Fruit fly (Drosophila melanogaster) whole organism, embryonic: ENCODE measurements around the gene Mgat3.

ENCODE experiments used
- CG10267 ChIP-seq: fragments of 200-800 bp; sonication (Bioruptor generic); optimal IDR thresholded peaks from 2 replicates; lab custom pipeline; 2018; ENCODE audit warnings: missing biosample characterization, mild to moderate bottlenecking, missing genetic modification characterization, moderate library complexity
- CG11398 ChIP-seq: fragments of 200-800 bp; sonication (Bioruptor generic); optimal IDR thresholded peaks from 2 replicates; lab custom pipeline; 2016; ENCODE audit warnings: missing biosample characterization, missing genetic modification characterization
- CG11723 ChIP-seq: fragments of 200-800 bp; sonication (Bioruptor generic); optimal IDR thresholded peaks from 2 replicates; lab custom pipeline; 2017; ENCODE audit warnings: missing biosample characterization, mild to moderate bottlenecking, missing genetic modification characterization
- CG12769 ChIP-seq: fragments of 200-800 bp; sonication (Bioruptor generic); optimal IDR thresholded peaks from 2 replicates; lab custom pipeline; 2019; ENCODE audit warnings: missing biosample characterization, mild to moderate bottlenecking, missing genetic modification characterization, moderate library complexity
- CG14710 ChIP-seq: fragments of 200-800 bp; sonication (Bioruptor generic); optimal IDR thresholded peaks from 3 replicates; lab custom pipeline; 2019; ENCODE audit warnings: missing biosample characterization, mild to moderate bottlenecking, missing genetic modification characterization, moderate library complexity
- CG15269 ChIP-seq: fragments of 200-800 bp; sonication (Bioruptor generic); optimal IDR thresholded peaks from 2 replicates; lab custom pipeline; 2018; ENCODE audit warnings: missing biosample characterization, mild to moderate bottlenecking, missing genetic modification characterization, moderate library complexity
- CG1529 ChIP-seq: fragments of 200-800 bp; sonication (Bioruptor generic); optimal IDR thresholded peaks from 3 replicates; lab custom pipeline; 2018; ENCODE audit warnings: missing biosample characterization, missing genetic modification characterization
- CG15479 ChIP-seq: fragments of 200-800 bp; sonication (Bioruptor generic); optimal IDR thresholded peaks from 3 replicates; lab custom pipeline; 2019; ENCODE audit warnings: missing biosample characterization, mild to moderate bottlenecking, missing genetic modification characterization, moderate library complexity
- CG16815 ChIP-seq: fragments of 200-800 bp; sonication (Bioruptor generic); optimal IDR thresholded peaks from 3 replicates; lab custom pipeline; 2017; ENCODE audit warnings: missing biosample characterization, mild to moderate bottlenecking, missing genetic modification characterization
- CG17359 ChIP-seq: fragments of 200-800 bp; sonication (Bioruptor generic); optimal IDR thresholded peaks from 3 replicates; lab custom pipeline; 2018; ENCODE audit warnings: missing biosample characterization, mild to moderate bottlenecking, missing genetic modification characterization, moderate library complexity
- CG18262 ChIP-seq: fragments of 200-800 bp; optimal IDR thresholded peaks from 3 replicates; lab custom pipeline; 2019; ENCODE audit warnings: missing biosample characterization, mild to moderate bottlenecking, missing genetic modification characterization, moderate library complexity
- CG18476 ChIP-seq: fragments of 200-800 bp; sonication (Bioruptor generic); optimal IDR thresholded peaks from 2 replicates; lab custom pipeline; 2016; ENCODE audit warnings: missing biosample characterization, mild to moderate bottlenecking, missing genetic modification characterization
- CG2120 ChIP-seq: fragments of 200-800 bp; sonication (Bioruptor generic); optimal IDR thresholded peaks from 3 replicates; lab custom pipeline; 2016; ENCODE audit warnings: missing biosample characterization, missing genetic modification characterization
- CG3065 ChIP-seq: fragments of 200-800 bp; sonication (Bioruptor generic); optimal IDR thresholded peaks from 2 replicates; lab custom pipeline; 2016; ENCODE audit warnings: missing biosample characterization, missing genetic modification characterization
- CG31224 ChIP-seq: fragments of 200-800 bp; sonication (Bioruptor generic); IDR thresholded peaks from 2 replicates; pipeline ENCODE4 v1.3.6; 2022; ENCODE audit warnings: missing biosample characterization, missing genetic modification characterization
- CG3726 ChIP-seq: fragments of 200-800 bp; sonication (Bioruptor generic); IDR thresholded peaks from 3 replicates; pipeline ENCODE4, ENCODE4 v1.3.6; 2022; ENCODE audit warnings: missing biosample characterization, missing genetic modification characterization
- CG4820 ChIP-seq: fragments of 200-800 bp; sonication (Bioruptor generic); optimal IDR thresholded peaks from 3 replicates; lab custom pipeline; 2016; ENCODE audit warnings: missing biosample characterization, missing genetic modification characterization
- CG6175 ChIP-seq: fragments of 200-800 bp; sonication (Bioruptor generic); IDR thresholded peaks from 3 replicates; pipeline ENCODE4 v1.3.6; 2022; ENCODE audit warnings: missing biosample characterization, missing genetic modification characterization
- CG6254 ChIP-seq: fragments of 200-800 bp; sonication (Bioruptor generic); optimal IDR thresholded peaks from 3 replicates; lab custom pipeline; 2017; ENCODE audit warnings: mild to moderate bottlenecking, missing biosample characterization, missing genetic modification reagents, missing genetic modification characterization
- CG6791 ChIP-seq: fragments of 200-800 bp; sonication (Bioruptor generic); IDR thresholded peaks from 3 replicates; pipeline ENCODE4 v1.3.6; 2022; ENCODE audit warnings: missing biosample characterization, missing genetic modification characterization; ENCODE audit not compliant: partially characterized antibody
- CG6813 ChIP-seq: fragments of 200-800 bp; sonication (Bioruptor generic); optimal IDR thresholded peaks from 2 replicates; lab custom pipeline; 2017; ENCODE audit warnings: missing biosample characterization, missing genetic modification characterization, mild to moderate bottlenecking, moderate library complexity, missing genetic modification reagents
- CG9609 ChIP-seq: fragments of 200-800 bp; sonication (Bioruptor generic); optimal IDR thresholded peaks from 3 replicates; lab custom pipeline; 2016; ENCODE audit warnings: missing biosample characterization, missing genetic modification characterization
- Dbx ChIP-seq: fragments of 200-800 bp; sonication (Bioruptor generic); IDR thresholded peaks from 3 replicates; pipeline ENCODE4 v1.3.6; 2022; ENCODE audit warnings: missing biosample characterization, missing genetic modification characterization
- Gsc ChIP-seq: fragments of 200-800 bp; sonication (Bioruptor generic); IDR thresholded peaks from 2 replicates; pipeline ENCODE4 v1.3.6; 2022; ENCODE audit warnings: missing biosample characterization, missing genetic modification characterization
- HLH54F ChIP-seq: fragments of 200-800 bp; sonication (Bioruptor generic); optimal IDR thresholded peaks from 3 replicates; lab custom pipeline; 2016; ENCODE audit warnings: missing biosample characterization, missing genetic modification characterization
- Hsf ChIP-seq: fragments of 200-800 bp; sonication (Bioruptor generic); optimal IDR thresholded peaks from 3 replicates; lab custom pipeline; 2016; ENCODE audit warnings: missing biosample characterization, missing genetic modification characterization
- Lpt ChIP-seq: fragments of >200 bp; optimal IDR thresholded peaks from 2 replicates; lab custom pipeline; 2018; ENCODE audit warnings: missing biosample characterization, missing genetic modification characterization
- Meics ChIP-seq: fragments of 200-800 bp; sonication (Bioruptor generic); optimal IDR thresholded peaks from 2 replicates; lab custom pipeline; 2017; ENCODE audit warnings: missing biosample characterization, mild to moderate bottlenecking, missing genetic modification characterization
- Optix ChIP-seq: fragments of 200-800 bp; sonication (Bioruptor generic); IDR thresholded peaks from 3 replicates; pipeline ENCODE4 v1.3.6; 2022; ENCODE audit warnings: missing biosample characterization, missing genetic modification characterization
- Rx ChIP-seq: fragments of 200-800 bp; sonication (Bioruptor generic); IDR thresholded peaks from 2 replicates; pipeline ENCODE4 v1.3.6; 2022; ENCODE audit warnings: missing biosample characterization, missing genetic modification characterization
- ac ChIP-seq: fragments of 200-800 bp; sonication (Bioruptor generic); optimal IDR thresholded peaks from 3 replicates; lab custom pipeline; 2017; ENCODE audit warnings: missing biosample characterization, mild to moderate bottlenecking, missing genetic modification characterization
- bsh ChIP-seq, 2 experiments: fragments of 200-800 bp; sonication (Bioruptor generic); optimal IDR thresholded peaks; 2 replicates each; lab custom pipeline; 2017 to 2018; ENCODE audit warnings: mild to moderate bottlenecking in 2 of 2, missing biosample characterization in 2 of 2, missing genetic modification characterization in 2 of 2, moderate library complexity in 1 of 2
- dm ChIP-seq: fragments of 200-800 bp; sonication (Bioruptor generic); optimal IDR thresholded peaks from 3 replicates; lab custom pipeline; 2016; ENCODE audit warnings: missing biosample characterization, missing genetic modification characterization
- dysf ChIP-seq: fragments of 200-800 bp; sonication (Bioruptor generic); IDR thresholded peaks from 3 replicates; pipeline ENCODE4 v1.3.6; 2022; ENCODE audit warnings: missing biosample characterization, missing genetic modification characterization
- esg ChIP-seq: fragments of 200-800 bp; sonication (Bioruptor generic); conservative IDR thresholded peaks from 2 replicates; pipeline ENCODE4 v1.3.6; 2022; ENCODE audit warnings: missing biosample characterization, missing genetic modification characterization
- ftz-f1 ChIP-seq: fragments of 200-800 bp; sonication (Bioruptor generic); optimal IDR thresholded peaks from 2 replicates; lab custom pipeline; 2016; ENCODE audit warnings: missing biosample characterization, missing genetic modification characterization
- grau ChIP-seq: fragments of 200-800 bp; optimal IDR thresholded peaks from 3 replicates; lab custom pipeline; 2019; ENCODE audit warnings: missing biosample characterization, mild to moderate bottlenecking, missing genetic modification characterization, moderate library complexity
- gsb-n ChIP-seq: fragments of 200-800 bp; sonication (Bioruptor generic); optimal IDR thresholded peaks from 3 replicates; lab custom pipeline; 2018; ENCODE audit warnings: missing biosample characterization, mild to moderate bottlenecking, missing genetic modification characterization
- hth ChIP-seq: fragments of >200 bp; optimal IDR thresholded peaks from 2 replicates; lab custom pipeline; 2017; ENCODE audit warnings: inconsistent platforms
- ken ChIP-seq: fragments of 200-800 bp; sonication (Bioruptor generic); IDR thresholded peaks from 3 replicates; pipeline ENCODE4 v1.3.6; 2022; ENCODE audit warnings: missing biosample characterization, missing genetic modification characterization
- mam ChIP-seq: fragments of 200-800 bp; sonication (Bioruptor generic); optimal IDR thresholded peaks from 3 replicates; lab custom pipeline; 2016; ENCODE audit warnings: missing biosample characterization, missing genetic modification characterization
- nerfin-1 ChIP-seq: fragments of 200-800 bp; sonication (Bioruptor generic); optimal IDR thresholded peaks from 3 replicates; lab custom pipeline; 2019; ENCODE audit warnings: missing biosample characterization, mild to moderate bottlenecking, missing genetic modification characterization, moderate library complexity
- odd ChIP-seq: fragments of 200-800 bp; sonication (Bioruptor generic); optimal IDR thresholded peaks from 2 replicates; lab custom pipeline; 2017; ENCODE audit warnings: missing biosample characterization, mild to moderate bottlenecking, missing genetic modification characterization
- onecut ChIP-seq: fragments of 200-800 bp; sonication (Bioruptor generic); IDR thresholded peaks from 2 replicates; pipeline ENCODE4 v1.3.6; 2022; ENCODE audit warnings: missing biosample characterization, missing genetic modification characterization
- pros ChIP-seq: fragments of 200-800 bp; sonication (Bioruptor generic); optimal IDR thresholded peaks from 3 replicates; lab custom pipeline; 2019; ENCODE audit warnings: missing biosample characterization, mild to moderate bottlenecking, missing genetic modification characterization, moderate library complexity
- psq ChIP-seq: fragments of 200-800 bp; sonication (Bioruptor generic); optimal IDR thresholded peaks from 2 replicates; lab custom pipeline; 2017; ENCODE audit warnings: missing biosample characterization, missing genetic modification characterization
- sna ChIP-seq: fragments of 200-800 bp; sonication (Bioruptor generic); IDR thresholded peaks from 2 replicates; pipeline ENCODE4 v1.3.6; 2022; ENCODE audit warnings: missing biosample characterization, missing genetic modification characterization; ENCODE audit not compliant: partially characterized antibody
- sob ChIP-seq: fragments of 200-800 bp; sonication (Bioruptor generic); IDR thresholded peaks from 2 replicates; pipeline ENCODE4 v1.3.6; 2022; ENCODE audit warnings: missing biosample characterization, missing genetic modification characterization
- ssp ChIP-seq: fragments of 200-800 bp; sonication (Bioruptor generic); IDR thresholded peaks from 2 replicates; pipeline ENCODE4 v1.3.6; 2022; ENCODE audit warnings: missing biosample characterization, missing genetic modification characterization
- stc ChIP-seq: fragments of 200-800 bp; sonication (Bioruptor generic); IDR thresholded peaks from 2 replicates; pipeline ENCODE4 v1.3.6; 2022; ENCODE audit warnings: missing biosample characterization, missing genetic modification characterization
- ttk ChIP-seq: fragments of 200-800 bp; sonication (Bioruptor generic); IDR thresholded peaks from 2 replicates; pipeline ENCODE4 v2.1.2; 2022; ENCODE audit warnings: missing biosample characterization, missing genetic modification characterization
- tup ChIP-seq: fragments of 200-800 bp; sonication (Bioruptor generic); optimal IDR thresholded peaks from 2 replicates; lab custom pipeline; 2016; ENCODE audit warnings: missing biosample characterization, mild to moderate bottlenecking, missing genetic modification characterization, moderate library complexity

Gene Mgat3

dm6 chr2L:13205256-13205655, 22.9 kb upstream of the Mgat3 start (continued):
- TF ChIP-seq CG18476 = no peak
- peak; percentile 14 for TF ChIP-seq nerfin-1
- no peak for TF ChIP-seq mam (GFP tag; lab: Kevin White, UChicago)
- no peak for TF ChIP-seq HLH54F (GFP tag; lab: Kevin White, UChicago)
- peak; percentile 57 for TF ChIP-seq CG6813 (GFP tag; lab: Kevin White, UChicago)
- no peak for TF ChIP-seq gsb-n (tag; lab: Kevin White, UChicago)
- peak; percentile 60 for TF ChIP-seq CG6254
- no peak for TF ChIP-seq CG18262 (tag; lab: Kevin White, UChicago)
- no peak for TF ChIP-seq grau (tag; lab: Kevin White, UChicago)
- TF ChIP-seq CG1529 (GFP tag; lab: Kevin White, UChicago) = no peak
- peak; percentile 54 for TF ChIP-seq onecut (GFP tag; lab: Robert Waterston, UW)
- no peak for TF ChIP-seq CG9609 (GFP tag; lab: Kevin White, UChicago)
- TF ChIP-seq CG17359 (tag; lab: Kevin White, UChicago) = peak; percentile 20
- no peak for TF ChIP-seq CG3065 (GFP tag; lab: Kevin White, UChicago)
- TF ChIP-seq Meics (GFP tag; lab: Kevin White, UChicago) = no peak
- no peak for TF ChIP-seq sna (GFP tag; lab: Robert Waterston, UW)
- TF ChIP-seq ttk (GFP tag; lab: Robert Waterston, UW) = no peak
- no peak for TF ChIP-seq Hsf
- 0 out of 3 replicates have a peak, but pooled peaks have one; percentile 15 for TF ChIP-seq Optix (GFP tag; lab: Robert Waterston, UW)
- peak; percentile 95 for TF ChIP-seq ftz-f1 (GFP tag; lab: Kevin White, UChicago)
- peak; percentile 85 for TF ChIP-seq CG12769 (tag; lab: Kevin White, UChicago)
- TF ChIP-seq CG14710 = peak; percentile 24
- no peak for TF ChIP-seq ssp
- no peak for TF ChIP-seq CG6791 (GFP tag; lab: Robert Waterston, UW)
- TF ChIP-seq CG4820 (GFP tag; lab: Kevin White, UChicago) = no peak
- TF ChIP-seq ac (GFP tag; lab: Kevin White, UChicago) = no peak
- no peak for TF ChIP-seq CG16815
- peak; percentile 12 for TF ChIP-seq CG15479
- TF ChIP-seq pros (GFP tag; lab: Kevin White, UChicago) = peak; percentile 45
- TF ChIP-seq Gsc = no peak
- TF ChIP-seq stc (GFP tag; lab: Robert Waterston, UW) = no peak
- TF ChIP-seq Rx (GFP tag; lab: Robert Waterston, UW) = no peak
- no peak for TF ChIP-seq CG3726 (GFP tag; lab: Robert Waterston, UW)
- peak in 1 of 2 experiments; percentile 18 for TF ChIP-seq bsh (GFP tag; optimal IDR thresholded peaks at IDR 0.05; lab: Kevin White, UChicago)
- TF ChIP-seq ken (GFP tag; lab: Robert Waterston, UW) = no peak
- peak; percentile 5 for TF ChIP-seq CG2120 (GFP tag; lab: Kevin White, UChicago)
- TF ChIP-seq sob (GFP tag; lab: Robert Waterston, UW) = no peak
- TF ChIP-seq Lpt = no peak
- TF ChIP-seq dysf (GFP tag; lab: Robert Waterston, UW) = peak; percentile 29; the same call in 1 of the 3 replicates
- peak; percentile 6 for TF ChIP-seq odd
- TF ChIP-seq CG15269 = no peak
- no peak for TF ChIP-seq tup (GFP tag; lab: Kevin White, UChicago)
- no peak for TF ChIP-seq hth
- peak; percentile 30 for TF ChIP-seq CG11723 (GFP tag; lab: Kevin White, UChicago)
- no peak for TF ChIP-seq CG10267 (tag; lab: Kevin White, UChicago)
- TF ChIP-seq esg (GFP tag; lab: Robert Waterston, UW) = no peak
- no peak for TF ChIP-seq psq (GFP tag; lab: Kevin White, UChicago)
- TF ChIP-seq CG31224 (GFP tag; lab: Robert Waterston, UW) = no peak
- peak; percentile 58; the same call in 1 of the 3 replicates for TF ChIP-seq Dbx (GFP tag; lab: Robert Waterston, UW)
- TF ChIP-seq CG6175 (GFP tag; lab: Robert Waterston, UW) = no peak
- peak; percentile 8 for TF ChIP-seq dm
- TF ChIP-seq CG11398 (GFP tag; lab: Kevin White, UChicago) = peak; percentile 53
